Fruit fly (Drosophila melanogaster) whole organism, embryonic: ENCODE measurements around the gene CG13299.
A peak's percentile ranks its signal among the peaks of the same experiment; 100 is the strongest.

Experiments
- Asciz ChIP-seq: fragments of 200-800 bp; sonication (Bioruptor generic); optimal IDR thresholded peaks from 2 replicates; lab custom pipeline; 2017; ENCODE audit warnings: missing biosample characterization, mild to moderate bottlenecking, missing genetic modification characterization, missing genetic modification reagents
- Atf6 ChIP-seq: fragments of 200-800 bp; sonication (Bioruptor generic); IDR thresholded peaks from 2 replicates; pipeline ENCODE4 v1.3.6; 2022; ENCODE audit warnings: missing biosample characterization, missing genetic modification characterization
- Blimp-1 ChIP-seq: fragments of 200-800 bp; sonication (Bioruptor generic); optimal IDR thresholded peaks from 3 replicates; lab custom pipeline; 2018; ENCODE audit warnings: missing biosample characterization, missing genetic modification characterization, mild to moderate bottlenecking, moderate library complexity, missing genetic modification reagents
- CG10147 ChIP-seq: fragments of 200-800 bp; sonication (Bioruptor generic); optimal IDR thresholded peaks from 2 replicates; lab custom pipeline; 2019; ENCODE audit warnings: missing biosample characterization, mild to moderate bottlenecking, missing genetic modification characterization, moderate library complexity
- CG10543 ChIP-seq: fragments of 200-800 bp; sonication (Bioruptor generic); optimal IDR thresholded peaks from 3 replicates; lab custom pipeline; 2017; ENCODE audit warnings: missing biosample characterization, mild to moderate bottlenecking, missing genetic modification characterization, moderate library complexity
- CG11398 ChIP-seq: fragments of 200-800 bp; sonication (Bioruptor generic); optimal IDR thresholded peaks from 2 replicates; lab custom pipeline; 2016; ENCODE audit warnings: missing biosample characterization, missing genetic modification characterization
- CG11723 ChIP-seq: fragments of 200-800 bp; sonication (Bioruptor generic); optimal IDR thresholded peaks from 2 replicates; lab custom pipeline; 2017; ENCODE audit warnings: missing biosample characterization, mild to moderate bottlenecking, missing genetic modification characterization
- CG13424 ChIP-seq: fragments of 200-800 bp; sonication (Bioruptor generic); optimal IDR thresholded peaks from 2 replicates; lab custom pipeline; 2019; ENCODE audit warnings: missing biosample characterization, mild to moderate bottlenecking, missing genetic modification characterization, moderate library complexity
- CG13624 ChIP-seq: fragments of 200-800 bp; sonication (Bioruptor generic); optimal IDR thresholded peaks from 2 replicates; lab custom pipeline; 2016; ENCODE audit warnings: missing biosample characterization, missing genetic modification characterization
- CG14014 ChIP-seq: fragments of 200-800 bp; sonication (Bioruptor generic); IDR thresholded peaks from 2 replicates; pipeline ENCODE4 v1.3.6; 2022; ENCODE audit warnings: missing biosample characterization, missing genetic modification characterization
- CG14667 ChIP-seq: fragments of 200-800 bp; sonication (Bioruptor generic); IDR thresholded peaks from 2 replicates; pipeline ENCODE4 v1.3.6; 2022; ENCODE audit warnings: missing biosample characterization, missing genetic modification characterization
- CG15696 ChIP-seq: fragments of 200-800 bp; sonication (Bioruptor generic); optimal IDR thresholded peaks from 2 replicates; lab custom pipeline; 2019; ENCODE audit warnings: missing biosample characterization, mild to moderate bottlenecking, missing genetic modification characterization, moderate library complexity
- CG17359 ChIP-seq: fragments of 200-800 bp; sonication (Bioruptor generic); optimal IDR thresholded peaks from 3 replicates; lab custom pipeline; 2018; ENCODE audit warnings: missing biosample characterization, mild to moderate bottlenecking, missing genetic modification characterization, moderate library complexity
- CG3726 ChIP-seq: fragments of 200-800 bp; sonication (Bioruptor generic); IDR thresholded peaks from 3 replicates; pipeline ENCODE4, ENCODE4 v1.3.6; 2022; ENCODE audit warnings: missing biosample characterization, missing genetic modification characterization
- CG42726 ChIP-seq: fragments of 200-800 bp; sonication (Bioruptor generic); IDR thresholded peaks from 2 replicates; pipeline ENCODE4 v1.3.6; 2022; ENCODE audit warnings: missing biosample characterization, missing genetic modification characterization; ENCODE audit not compliant: partially characterized antibody
- CG43689 ChIP-seq: fragments of 200-800 bp; sonication (Bioruptor generic); IDR thresholded peaks from 2 replicates; pipeline ENCODE4 v1.3.6; 2022; ENCODE audit warnings: missing biosample characterization, missing genetic modification characterization
- CG4820 ChIP-seq: fragments of 200-800 bp; sonication (Bioruptor generic); optimal IDR thresholded peaks from 3 replicates; lab custom pipeline; 2016; ENCODE audit warnings: missing biosample characterization, missing genetic modification characterization
- CG6791 ChIP-seq: fragments of 200-800 bp; sonication (Bioruptor generic); IDR thresholded peaks from 3 replicates; pipeline ENCODE4 v1.3.6; 2022; ENCODE audit warnings: missing biosample characterization, missing genetic modification characterization; ENCODE audit not compliant: partially characterized antibody
- Dref ChIP-seq: fragments of 200-800 bp; sonication (Bioruptor generic); IDR thresholded peaks from 2 replicates; pipeline ENCODE4 v1.3.6; 2022; ENCODE audit warnings: missing biosample characterization, missing genetic modification characterization
- ERR ChIP-seq: fragments of 200-800 bp; sonication (Bioruptor generic); optimal IDR thresholded peaks from 2 replicates; lab custom pipeline; 2016; ENCODE audit warnings: missing biosample characterization, missing genetic modification characterization
- Ets65A ChIP-seq: fragments of 200-800 bp; sonication (Bioruptor generic); peaks from one replicate; lab custom pipeline; 2016; ENCODE audit warnings: missing biosample characterization, missing genetic modification characterization
- HLH3B ChIP-seq: fragments of 200-800 bp; sonication (Bioruptor generic); IDR thresholded peaks from 2 replicates; pipeline ENCODE4 v1.3.6; 2022; ENCODE audit warnings: missing biosample characterization, missing genetic modification characterization
- Lim3 ChIP-seq: fragments of 200-800 bp; sonication (Bioruptor generic); IDR thresholded peaks from 2 replicates; pipeline ENCODE4 v1.3.6; 2022; ENCODE audit warnings: missing biosample characterization, missing genetic modification characterization
- MBD-R2 ChIP-seq: fragments of 200-800 bp; sonication (Bioruptor generic); IDR thresholded peaks from 2 replicates; pipeline ENCODE4 v1.3.6; 2022; ENCODE audit warnings: missing biosample characterization, missing genetic modification characterization
- Meics ChIP-seq: fragments of 200-800 bp; sonication (Bioruptor generic); optimal IDR thresholded peaks from 2 replicates; lab custom pipeline; 2017; ENCODE audit warnings: missing biosample characterization, mild to moderate bottlenecking, missing genetic modification characterization
- NC2β ChIP-seq: fragments of 200-800 bp; sonication (Bioruptor generic); optimal IDR thresholded peaks from 2 replicates; lab custom pipeline; 2016; ENCODE audit warnings: missing biosample characterization, missing genetic modification characterization
- Taf1 ChIP-seq: fragments of 200-800 bp; sonication (Bioruptor generic); IDR thresholded peaks from 2 replicates; pipeline ENCODE4 v1.3.6; 2022; ENCODE audit warnings: missing biosample characterization, missing genetic modification characterization
- crol ChIP-seq: fragments of 200-800 bp; sonication (Bioruptor generic); IDR thresholded peaks from 2 replicates; pipeline ENCODE4 v1.3.6; 2022; ENCODE audit warnings: missing biosample characterization, missing genetic modification characterization
- dati ChIP-seq: fragments of 200-800 bp; sonication (Bioruptor generic); IDR thresholded peaks from 2 replicates; pipeline ENCODE4 v1.3.6; 2022; ENCODE audit warnings: missing biosample characterization, missing genetic modification characterization
- dm ChIP-seq: fragments of 200-800 bp; sonication (Bioruptor generic); optimal IDR thresholded peaks from 3 replicates; lab custom pipeline; 2016; ENCODE audit warnings: missing biosample characterization, missing genetic modification characterization
- dmrt99B ChIP-seq: fragments of 200-800 bp; sonication (Bioruptor generic); optimal IDR thresholded peaks from 2 replicates; lab custom pipeline; 2018; ENCODE audit warnings: missing biosample characterization, mild to moderate bottlenecking, missing genetic modification characterization, moderate library complexity
- ewg ChIP-seq: fragments of 200-800 bp; sonication (Bioruptor generic); optimal IDR thresholded peaks from 3 replicates; lab custom pipeline; 2017; ENCODE audit warnings: mild to moderate bottlenecking, missing biosample characterization, missing genetic modification reagents, missing genetic modification characterization
- exex ChIP-seq: fragments of 200-800 bp; sonication (Bioruptor generic); optimal IDR thresholded peaks from 4 replicates; lab custom pipeline; 2018; ENCODE audit warnings: missing biosample characterization, mild to moderate bottlenecking, missing genetic modification characterization, moderate library complexity
- h ChIP-seq: fragments of >200 bp; optimal IDR thresholded peaks from 2 replicates; lab custom pipeline; 2017
- lab ChIP-seq: fragments of 200-800 bp; sonication (Bioruptor generic); optimal IDR thresholded peaks from 3 replicates; lab custom pipeline; 2017; ENCODE audit warnings: missing biosample characterization, missing genetic modification characterization, mild to moderate bottlenecking, moderate library complexity, missing genetic modification reagents
- lov ChIP-seq, 2 experiments: fragments of 200-800 bp in 1 of 2; fragments of >200 bp in 1 of 2; sonication (Bioruptor generic) in 1 of 2; IDR thresholded peaks in 1 of 2; optimal IDR thresholded peaks in 1 of 2; 2 replicates in 1 of 2; 3 replicates in 1 of 2; pipeline versions ENCODE4 v1.3.6 to Lab custom; 2017 to 2022; ENCODE audit warnings: missing biosample characterization in 1 of 2, missing genetic modification characterization in 1 of 2
- nau ChIP-seq: fragments of 200-800 bp; sonication (Bioruptor generic); optimal IDR thresholded peaks from 3 replicates; lab custom pipeline; 2017; ENCODE audit warnings: missing biosample characterization, mild to moderate bottlenecking, missing genetic modification characterization, missing genetic modification reagents
- ranshi ChIP-seq: fragments of 200-800 bp; sonication (Bioruptor generic); IDR thresholded peaks from 2 replicates; pipeline ENCODE4 v1.3.6; 2022; ENCODE audit warnings: missing biosample characterization, missing genetic modification characterization
- scrt ChIP-seq: fragments of 200-800 bp; sonication (Bioruptor generic); optimal IDR thresholded peaks from 2 replicates; lab custom pipeline; 2018; ENCODE audit warnings: missing biosample characterization, mild to moderate bottlenecking, missing genetic modification characterization, moderate library complexity
- sd ChIP-seq: fragments of 200-800 bp; sonication (Bioruptor generic); optimal IDR thresholded peaks from 3 replicates; lab custom pipeline; 2018; ENCODE audit warnings: missing biosample characterization, mild to moderate bottlenecking, missing genetic modification characterization, moderate library complexity
- sens ChIP-seq: fragments of 200-800 bp; sonication (Bioruptor generic); peaks from one replicate; lab custom pipeline; 2016; ENCODE audit warnings: missing biosample characterization, missing genetic modification characterization
- sr ChIP-seq: fragments of 200-800 bp; sonication (Bioruptor generic); IDR thresholded peaks from 3 replicates; pipeline ENCODE4 v1.3.6; 2022; ENCODE audit warnings: missing biosample characterization, missing genetic modification characterization
- stwl ChIP-seq: fragments of 200-800 bp; sonication (Bioruptor generic); optimal IDR thresholded peaks from 3 replicates; lab custom pipeline; 2018; ENCODE audit warnings: missing biosample characterization, mild to moderate bottlenecking, missing genetic modification characterization, moderate library complexity
- sug ChIP-seq: fragments of 200-800 bp; optimal IDR thresholded peaks from 2 replicates; lab custom pipeline; 2019; ENCODE audit warnings: missing biosample characterization, mild to moderate bottlenecking, missing genetic modification characterization, moderate library complexity
- trem ChIP-seq: fragments of 200-800 bp; optimal IDR thresholded peaks from 3 replicates; lab custom pipeline; 2019; ENCODE audit warnings: missing biosample characterization, mild to moderate bottlenecking, missing genetic modification characterization, moderate library complexity
- zfh2 ChIP-seq: fragments of 200-800 bp; sonication (Bioruptor generic); optimal IDR thresholded peaks from 2 replicates; lab custom pipeline; 2016; ENCODE audit warnings: missing biosample characterization, missing genetic modification characterization

CG13299 gene

DNA sequence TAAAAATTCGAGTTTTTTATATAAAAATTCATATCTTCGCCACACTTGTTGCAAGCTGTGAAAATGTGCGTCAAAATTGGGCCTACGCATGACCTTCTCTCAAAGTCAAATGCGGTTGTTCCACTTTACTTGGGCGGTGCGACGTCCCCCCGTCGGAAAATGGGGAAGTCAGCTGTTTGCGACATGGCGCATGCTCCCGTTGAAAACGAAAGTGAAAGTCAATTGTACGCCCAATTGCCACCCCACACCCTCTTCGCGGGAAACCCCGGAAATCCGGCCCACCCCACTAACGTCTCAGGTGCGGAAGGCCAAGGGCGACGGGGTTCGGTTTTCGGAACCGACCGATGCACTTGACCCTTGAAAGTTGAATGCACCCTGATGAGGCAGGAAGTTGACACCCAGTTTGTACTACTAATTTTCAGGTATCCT is 29.9 kb upstream of the CG13299 start:
- TF ChIP-seq stwl (tag; lab: Kevin White, UChicago) (no peak), NC2β (no peak), Meics (no peak), Blimp-1 (GFP tag; lab: Kevin White, UChicago) (peak; percentile 90), CG11398 (no peak), crol (GFP tag; lab: Robert Waterston, UW) (peak; percentile 55), ewg (GFP tag; lab: Kevin White, UChicago) (peak; percentile 79), scrt (GFP tag; lab: Kevin White, UChicago) (peak; percentile 71), sr (GFP tag; lab: Robert Waterston, UW) (peak; percentile 33; the same call in 1 of the 3 replicates), CG42726 (0 out of 2 replicates have a peak, but pooled peaks have one; percentile 14), Atf6 (no peak), ERR (GFP tag; lab: Kevin White, UChicago) (peak; percentile 96), Ets65A (GFP tag; lab: Kevin White, UChicago) (peak; percentile 31), zfh2 (GFP tag; lab: Kevin White, UChicago) (no peak)

DNA sequence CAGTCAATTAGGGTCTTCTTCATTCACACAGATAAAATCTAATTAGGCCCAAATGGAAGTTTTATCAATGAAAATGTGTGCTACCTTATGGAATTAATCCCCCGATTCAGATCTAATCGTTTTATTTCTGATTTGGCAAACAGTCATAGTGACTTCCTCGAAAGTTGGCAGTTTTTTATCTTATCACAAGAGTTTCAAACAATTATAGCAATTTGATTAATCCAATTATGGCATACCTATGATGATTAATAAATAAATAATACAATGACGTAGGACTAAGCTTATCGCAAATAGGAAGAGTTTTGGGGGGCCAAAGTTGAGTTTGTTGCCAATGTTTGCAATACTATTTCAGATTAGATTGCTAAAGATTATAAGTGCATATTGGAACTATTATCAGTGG is 29.1 kb upstream of the CG13299 start:
- TF ChIP-seq sd (tag; lab: Kevin White, UChicago) (peak; percentile 7), lab (peak; percentile 17), exex (tag; lab: Kevin White, UChicago) (peak; percentile 93), CG11723 (GFP tag; lab: Kevin White, UChicago) (no peak), sens (GFP tag; lab: Kevin White, UChicago) (peak; percentile 67), sug (peak; percentile 25)
- TF ChIP-seq, all 482 proteins: peak for 5

DNA sequence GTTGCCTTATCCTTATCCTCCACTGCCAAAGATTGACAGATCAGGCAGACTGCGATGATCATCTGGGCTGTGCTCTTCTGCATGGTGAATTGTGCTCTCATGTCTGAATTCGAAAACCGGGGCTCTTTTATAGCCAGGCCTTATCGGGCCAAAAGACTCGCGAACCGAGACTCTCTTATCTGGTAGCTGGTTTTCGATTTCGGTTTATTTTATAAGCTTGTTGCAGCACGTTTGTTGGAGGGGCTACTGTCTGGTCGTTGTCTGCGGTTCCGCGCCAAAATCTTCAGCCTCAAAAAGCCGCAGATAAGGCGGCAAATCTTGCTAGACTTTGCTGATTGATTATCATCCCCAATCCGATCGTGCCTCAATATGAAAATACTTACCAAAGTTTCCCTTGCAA is 26.5 kb upstream of the CG13299 start, which contains the start of gene CG10163:
Gene CG10163 (minus strand): TSS at position 101 of the 400 bp plus-strand sequence.
- TF ChIP-seq dmrt99B (tag; lab: Kevin White, UChicago) (no peak), lov (optimal IDR thresholded peaks at IDR 0.05; lab: Kevin White, UChicago) (no peak), lov (GFP tag; IDR thresholded peaks at IDR 0.05; lab: Robert Waterston, UW) (no peak), nau (GFP tag; lab: Kevin White, UChicago) (no peak), trem (tag; lab: Kevin White, UChicago) (no peak), Dref (no peak), CG14014 (GFP tag; lab: Robert Waterston, UW) (no peak), HLH3B (no peak), Asciz (GFP tag; lab: Kevin White, UChicago) (no peak), CG43689 (GFP tag; lab: Robert Waterston, UW) (no peak), CG10543 (GFP tag; lab: Kevin White, UChicago) (no peak), sug (no peak), CG14667 (no peak), MBD-R2 (GFP tag; lab: Robert Waterston, UW) (no peak)
- TF ChIP-seq, all 482 proteins: peak for 0

DNA sequence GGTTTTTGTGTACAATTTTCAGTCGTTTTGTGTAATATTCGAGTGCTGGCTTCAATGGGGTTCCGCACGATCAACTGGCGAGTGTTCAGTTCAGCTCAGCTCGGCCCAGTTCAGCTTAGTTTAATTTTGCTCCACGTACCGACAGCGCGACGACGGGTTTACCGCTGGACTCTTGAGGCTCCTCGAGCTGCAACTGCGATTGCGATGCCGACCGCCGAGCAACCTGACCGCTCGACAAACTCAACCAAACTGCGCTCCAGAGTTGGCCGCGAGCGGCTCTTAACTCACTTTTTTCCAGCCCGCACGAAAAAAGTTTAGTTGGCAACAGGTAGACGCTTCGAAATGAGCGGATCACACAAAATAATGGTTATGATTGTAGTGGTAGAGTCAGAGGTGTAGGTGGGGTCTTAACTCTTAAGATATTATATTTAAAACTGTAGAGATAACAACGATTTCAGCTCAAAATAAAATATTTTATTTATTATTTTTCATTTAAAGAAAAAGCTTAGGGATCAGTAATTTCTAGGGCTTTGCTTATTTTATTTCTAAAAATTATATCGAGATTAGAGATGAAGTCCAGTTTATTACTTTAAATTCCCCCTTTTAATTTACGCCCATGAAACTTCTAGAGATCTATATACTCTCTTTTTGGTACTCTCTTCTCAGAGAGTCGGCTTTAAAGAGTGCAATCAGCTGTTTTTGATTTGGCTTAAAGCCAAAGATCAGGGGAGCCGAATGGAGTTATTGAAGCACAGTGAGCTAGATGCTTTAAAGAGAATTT is 24.4 kb upstream of the CG13299 start, which contains the start of gene Best2:
Gene Best2 (minus strand): TSS at position 258 of the 781 bp plus-strand sequence.
- TF ChIP-seq CG4820 (GFP tag; lab: Kevin White, UChicago): peak; percentile 76
- TF ChIP-seq dati (GFP tag; lab: Robert Waterston, UW): no peak
- TF ChIP-seq Lim3 (GFP tag; lab: Robert Waterston, UW): peak; percentile 65; the same call in 1 of the 2 replicates
- TF ChIP-seq CG10147 (GFP tag; lab: Kevin White, UChicago): peak; percentile 74
- TF ChIP-seq CG6791 (GFP tag; lab: Robert Waterston, UW): no peak
- peak; percentile 81 for TF ChIP-seq CG17359
- TF ChIP-seq CG13624 (GFP tag; lab: Kevin White, UChicago): peak; percentile 78
- peak; percentile 54; the same call in 1 of the 3 replicates for TF ChIP-seq CG3726 (GFP tag; lab: Robert Waterston, UW)
- peak; percentile 95 for TF ChIP-seq CG13424
- TF ChIP-seq ranshi (GFP tag; lab: Robert Waterston, UW): peak; percentile 90
- peak; percentile 89 for TF ChIP-seq Taf1 (GFP tag; lab: Robert Waterston, UW)
- peak; percentile 68 for TF ChIP-seq CG15696
- peak; percentile 36 for TF ChIP-seq dm (GFP tag; lab: Kevin White, UChicago)
- no peak for TF ChIP-seq h (lab: Kevin White, UChicago)
